Worm (Caenorhabditis elegans) whole organism, L4 larva: ENCODE data around the gene srx-13.

ENCODE experiments used
- F10B5.3 ChIP-seq: sonication (generic microtip); optimal IDR thresholded peaks from 2 replicates; lab custom pipeline; 2016; ENCODE audit warnings: mild to moderate bottlenecking, missing genetic modification characterization, missing compliant biosample characterization
- F37D6.2 ChIP-seq: sonication (generic microtip); optimal IDR thresholded peaks from 2 replicates; lab custom pipeline; 2016; ENCODE audit warnings: mild to moderate bottlenecking, missing genetic modification characterization, missing compliant biosample characterization
- F49E8.2 ChIP-seq: sonication (generic microtip); optimal IDR thresholded peaks from 2 replicates; lab custom pipeline; 2016; ENCODE audit warnings: missing compliant biosample characterization, mild to moderate bottlenecking, missing genetic modification characterization, borderline replicate concordance
- R02D3.7 ChIP-seq: fragments of 150-350 bp; sonication (generic microtip); optimal IDR thresholded peaks from 3 replicates; lab custom pipeline; 2014; ENCODE audit warnings: missing biosample characterization, missing genetic modification characterization
- T26A8.4 ChIP-seq: fragments of 200-800 bp; sonication (Bioruptor generic); IDR thresholded peaks from 2 replicates; pipeline ENCODE4 v1.3.6; 2022; ENCODE audit warnings: missing genetic modification characterization, missing compliant biosample characterization
- Y105C5A.15 ChIP-seq: fragments of 200-800 bp; sonication (Bioruptor generic); IDR thresholded peaks from 2 replicates; pipeline ENCODE4 v1.3.6; 2022; ENCODE audit warnings: missing genetic modification characterization, missing compliant biosample characterization
- Y75B8A.6 ChIP-seq: fragments of 200-800 bp; sonication (Bioruptor generic); IDR thresholded peaks from 2 replicates; pipeline ENCODE4 v1.3.6; 2022; ENCODE audit warnings: missing genetic modification reagents, missing genetic modification characterization, missing compliant biosample characterization
- ZK337.2 ChIP-seq: fragments of 200-800 bp; sonication (Bioruptor generic); IDR thresholded peaks from 2 replicates; pipeline ENCODE4 v1.3.6; 2022; ENCODE audit warnings: missing genetic modification reagents, missing genetic modification characterization, missing compliant biosample characterization
- aha-1 ChIP-seq: fragments of 150-350 bp; peaks from one replicate; lab custom pipeline; 2014; ENCODE audit warnings: missing biosample characterization, missing genetic modification characterization
- ama-1 ChIP-seq: fragments of 150-350 bp; optimal IDR thresholded peaks from 2 replicates; lab custom pipeline; 2014; ENCODE audit warnings: inconsistent platforms, mixed read lengths
- ceh-20 ChIP-seq: fragments of 200-800 bp; sonication (Bioruptor generic); IDR thresholded peaks from 2 replicates; pipeline ENCODE4 v1.3.6; 2022; ENCODE audit warnings: missing genetic modification reagents, missing genetic modification characterization, missing compliant biosample characterization
- ces-1 ChIP-seq: fragments of 150-350 bp; sonication (generic microtip); optimal IDR thresholded peaks from 4 replicates; lab custom pipeline; 2014; ENCODE audit warnings: missing biosample characterization, missing genetic modification reagents, missing genetic modification characterization
- cey-2 ChIP-seq: sonication (generic microtip); optimal IDR thresholded peaks from 3 replicates; lab custom pipeline; 2017; ENCODE audit warnings: missing genetic modification characterization, mild to moderate bottlenecking, missing compliant biosample characterization, antibody characterized with exemption, borderline replicate concordance; ENCODE audit not compliant: insufficient read depth
- ctbp-1 ChIP-seq: fragments of 200-800 bp; sonication (Bioruptor generic); IDR thresholded peaks from 2 replicates; pipeline ENCODE4 v1.3.6; 2022; ENCODE audit warnings: missing genetic modification reagents, missing genetic modification characterization, missing compliant biosample characterization
- duxl-1 ChIP-seq: sonication (generic microtip); optimal IDR thresholded peaks from 2 replicates; lab custom pipeline; 2016; ENCODE audit warnings: mild to moderate bottlenecking, missing genetic modification characterization, moderate library complexity, missing compliant biosample characterization; ENCODE audit not compliant: poor library complexity
- dve-1 ChIP-seq: sonication (generic microtip); optimal IDR thresholded peaks from 2 replicates; lab custom pipeline; 2017; ENCODE audit warnings: antibody characterized with exemption, mild to moderate bottlenecking, missing genetic modification characterization, missing compliant biosample characterization; ENCODE audit not compliant: insufficient read depth
- egl-43 ChIP-seq: fragments of 200-800 bp; sonication (Bioruptor generic); IDR thresholded peaks from 2 replicates; pipeline ENCODE4 v1.3.6; 2022; ENCODE audit warnings: missing genetic modification reagents, missing genetic modification characterization, missing compliant biosample characterization
- gei-8 ChIP-seq: fragments of 200-800 bp; sonication (Bioruptor generic); optimal IDR thresholded peaks from 2 replicates; lab custom pipeline; 2018; ENCODE audit warnings: mild to moderate bottlenecking, missing genetic modification characterization, missing compliant biosample characterization
- hlh-11 ChIP-seq: fragments of 200-800 bp; sonication (Bioruptor generic); optimal IDR thresholded peaks from 2 replicates; lab custom pipeline; 2018; ENCODE audit warnings: mild to moderate bottlenecking, missing genetic modification characterization, missing compliant biosample characterization
- hlh-30 ChIP-seq: sonication (generic microtip); optimal IDR thresholded peaks from 2 replicates; lab custom pipeline; 2017; ENCODE audit warnings: antibody characterized with exemption, mild to moderate bottlenecking, missing genetic modification characterization, missing compliant biosample characterization; ENCODE audit not compliant: insufficient read depth
- lim-7 ChIP-seq: fragments of 200-800 bp; sonication (Bioruptor generic); IDR thresholded peaks from 2 replicates; pipeline ENCODE4 v1.3.6; 2022; ENCODE audit warnings: missing genetic modification characterization, missing compliant biosample characterization
- lin-1 ChIP-seq: fragments of 200-800 bp; sonication (Bioruptor generic); IDR thresholded peaks from 2 replicates; pipeline ENCODE4 v1.3.6; 2022; ENCODE audit warnings: missing genetic modification reagents, missing genetic modification characterization, missing compliant biosample characterization
- lin-29 ChIP-seq: fragments of 200-800 bp; sonication (Bioruptor generic); IDR thresholded peaks from 2 replicates; pipeline ENCODE4 v1.3.6; 2022; ENCODE audit warnings: missing genetic modification reagents, missing genetic modification characterization, missing compliant biosample characterization
- madf-9 ChIP-seq: fragments of 200-800 bp; sonication (Bioruptor generic); conservative IDR thresholded peaks from 2 replicates; pipeline ENCODE4 v1.3.6; 2022; ENCODE audit warnings: missing genetic modification reagents, missing genetic modification characterization, missing compliant biosample characterization
- mxl-3 ChIP-seq: fragments of 200-800 bp; sonication (Bioruptor generic); optimal IDR thresholded peaks from 2 replicates; lab custom pipeline; 2018; ENCODE audit warnings: mild to moderate bottlenecking, missing genetic modification characterization, missing compliant biosample characterization
- nhr-102 ChIP-seq: sonication (generic microtip); optimal IDR thresholded peaks from 2 replicates; lab custom pipeline; 2016; ENCODE audit warnings: mild to moderate bottlenecking, missing genetic modification characterization, moderate library complexity, missing compliant biosample characterization
- nhr-11 ChIP-seq: fragments of 150-350 bp; optimal IDR thresholded peaks from 2 replicates; lab custom pipeline; 2014; ENCODE audit warnings: missing biosample characterization, missing genetic modification characterization
- nhr-237 ChIP-seq: sonication (generic microtip); optimal IDR thresholded peaks from 2 replicates; lab custom pipeline; 2017; ENCODE audit warnings: missing biosample characterization, missing genetic modification characterization
- nhr-42 ChIP-seq: fragments of 200-800 bp; sonication (Bioruptor generic); IDR thresholded peaks from 2 replicates; pipeline ENCODE4 v1.3.6; 2022; ENCODE audit warnings: missing genetic modification characterization, missing compliant biosample characterization
- nhr-76 ChIP-seq: fragments of 150-350 bp; optimal IDR thresholded peaks from 2 replicates; lab custom pipeline; 2014; ENCODE audit warnings: missing biosample characterization, missing genetic modification characterization
- php-3 ChIP-seq: fragments of 200-800 bp; sonication (Bioruptor generic); IDR thresholded peaks from 2 replicates; pipeline ENCODE4 v1.3.6; 2022; ENCODE audit warnings: missing genetic modification reagents, missing genetic modification characterization, missing compliant biosample characterization
- pqm-1 ChIP-seq: sonication (generic microtip); optimal IDR thresholded peaks from 2 replicates; lab custom pipeline; 2017; ENCODE audit warnings: missing biosample characterization, missing genetic modification characterization
- sdz-12 ChIP-seq: fragments of 200-800 bp; sonication (Bioruptor generic); optimal IDR thresholded peaks from 2 replicates; lab custom pipeline; 2018; ENCODE audit warnings: mild to moderate bottlenecking, missing genetic modification characterization, missing compliant biosample characterization
- set-16 ChIP-seq: fragments of 200-800 bp; sonication (Bioruptor generic); IDR thresholded peaks from 2 replicates; pipeline ENCODE4 v1.3.6; 2022; ENCODE audit warnings: missing genetic modification reagents, missing genetic modification characterization, missing compliant biosample characterization
- skn-1 ChIP-seq: fragments of 150-350 bp; optimal IDR thresholded peaks from 2 replicates; lab custom pipeline; 2014; ENCODE audit warnings: missing biosample characterization, missing genetic modification characterization
- snpc-4 ChIP-seq: fragments of 150-350 bp; optimal IDR thresholded peaks from 2 replicates; lab custom pipeline; 2014; ENCODE audit warnings: missing biosample characterization, missing genetic modification characterization
- tag-97 ChIP-seq: fragments of 200-800 bp; sonication (Bioruptor generic); IDR thresholded peaks from 2 replicates; pipeline ENCODE4 v1.3.6; 2022; ENCODE audit warnings: missing genetic modification characterization, missing compliant biosample characterization
- tra-1 ChIP-seq: fragments of 200-800 bp; sonication (Bioruptor generic); IDR thresholded peaks from 2 replicates; pipeline ENCODE4 v1.3.6; 2022; ENCODE audit warnings: missing genetic modification reagents, missing genetic modification characterization, missing compliant biosample characterization
- unc-130 ChIP-seq: sonication (generic microtip); optimal IDR thresholded peaks from 2 replicates; lab custom pipeline; 2016; ENCODE audit warnings: missing genetic modification reagents, missing genetic modification characterization, missing compliant biosample characterization
- unc-62 ChIP-seq, 3 experiments: fragments of 150-350 bp in 1 of 3; sonication (generic microtip); optimal IDR thresholded peaks in 2 of 3; peaks in 1 of 3; 1 replicate in 1 of 3; 2 replicates in 2 of 3; lab custom pipeline; 2014 to 2017; ENCODE audit warnings: missing biosample characterization in 3 of 3, missing genetic modification characterization in 3 of 3, missing genetic modification reagents in 3 of 3, missing genotype in 1 of 3
- zfp-2 ChIP-seq: sonication (generic microtip); optimal IDR thresholded peaks from 2 replicates; lab custom pipeline; 2016; ENCODE audit warnings: mild to moderate bottlenecking, missing genetic modification characterization, missing compliant biosample characterization
- zfp-3 ChIP-seq: fragments of 200-800 bp; sonication (Bioruptor generic); conservative IDR thresholded peaks from 2 replicates; pipeline ENCODE4 v1.3.6; 2022; ENCODE audit warnings: missing genetic modification reagents, missing genetic modification characterization, missing compliant biosample characterization
- zip-2 ChIP-seq: fragments of 150-350 bp; optimal IDR thresholded peaks from 2 replicates; lab custom pipeline; 2014; ENCODE audit warnings: missing biosample characterization, missing genetic modification characterization
- ztf-11 ChIP-seq: fragments of 150-350 bp; optimal IDR thresholded peaks from 2 replicates; lab custom pipeline; 2014; ENCODE audit warnings: missing biosample characterization, missing genetic modification characterization

The srx-13 gene

DNA sequence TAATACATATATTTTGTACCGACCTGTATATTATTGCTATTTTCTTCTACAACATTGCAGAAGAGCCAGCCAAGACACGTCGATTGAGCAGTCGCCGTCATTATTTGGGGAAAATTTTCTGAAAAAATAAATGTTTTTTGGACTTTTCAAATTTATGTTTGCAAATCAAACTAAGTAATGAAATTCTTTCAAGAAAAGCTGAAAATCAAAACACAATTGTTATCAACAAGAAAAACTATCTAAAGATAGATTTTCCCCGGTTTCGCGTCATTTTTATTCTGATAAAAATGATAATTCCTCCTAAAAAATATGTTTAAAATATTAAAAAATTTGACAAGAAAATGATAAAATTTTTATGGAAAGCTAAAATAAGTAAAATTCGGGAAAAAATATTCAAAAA is 39.5 kb upstream of the srx-13 start, which contains the start of gene C50A2.3:
Gene C50A2.3 (minus strand): TSS at position 101 of the 400 bp plus-strand sequence.
- no peak for TF ChIP-seq gei-8 (GFP tag; lab: Kevin White, UChicago)
- TF ChIP-seq hlh-11 (tag; lab: Kevin White, UChicago), result no peak
- TF ChIP-seq tra-1 (GFP tag; lab: Robert Waterston, UW), result no peak
- no peak for TF ChIP-seq lin-29 (GFP tag; lab: Robert Waterston, UW)
- TF ChIP-seq ZK337.2 (GFP tag; lab: Robert Waterston, UW), result no peak
- no peak for TF ChIP-seq zfp-2 (tag; lab: Kevin White, UChicago)
- no peak for TF ChIP-seq duxl-1 (tag; lab: Kevin White, UChicago)
- no peak for TF ChIP-seq nhr-42
- no peak for TF ChIP-seq cey-2 (tag; lab: Kevin White, UChicago)
- no peak for TF ChIP-seq nhr-102 (tag; lab: Kevin White, UChicago)
- TF ChIP-seq nhr-76, result no peak
- no peak for TF ChIP-seq skn-1 (tag; lab: Kevin White, UChicago)
- no peak for TF ChIP-seq lin-1 (GFP tag; lab: Robert Waterston, UW)
- TF ChIP-seq dve-1 (tag; lab: Kevin White, UChicago), result no peak
- TF ChIP-seq ctbp-1 (GFP tag; lab: Robert Waterston, UW), result no peak
- TF ChIP-seq R02D3.7, result no peak
- TF ChIP-seq, all 104 proteins: peak for 0

DNA sequence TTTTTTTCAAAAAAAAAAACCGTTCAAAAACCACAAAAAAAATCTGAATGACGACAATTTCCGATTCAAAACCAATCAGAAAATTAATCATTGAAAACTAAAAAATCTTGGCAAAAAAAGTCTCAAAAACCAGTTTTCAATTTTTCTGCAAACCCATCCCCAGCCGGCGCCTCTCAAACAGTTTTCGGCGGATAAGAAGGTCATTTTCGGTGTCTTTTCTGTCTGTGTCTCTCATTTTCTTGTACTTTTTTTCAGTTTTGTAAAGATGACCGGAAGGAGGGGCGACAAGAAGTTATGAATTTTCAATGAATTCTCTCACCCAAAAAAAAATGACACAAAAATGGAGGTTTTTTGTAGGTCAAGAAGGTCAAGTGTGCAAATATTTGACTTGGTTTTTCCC is 36.7 kb upstream of the srx-13 start:
- no peak for TF ChIP-seq ces-1 (GFP tag; lab: Kevin White, UChicago)
- TF ChIP-seq tra-1 (GFP tag; lab: Robert Waterston, UW), result 0 out of 2 replicates have a peak, but pooled peaks have one; percentile 20

DNA sequence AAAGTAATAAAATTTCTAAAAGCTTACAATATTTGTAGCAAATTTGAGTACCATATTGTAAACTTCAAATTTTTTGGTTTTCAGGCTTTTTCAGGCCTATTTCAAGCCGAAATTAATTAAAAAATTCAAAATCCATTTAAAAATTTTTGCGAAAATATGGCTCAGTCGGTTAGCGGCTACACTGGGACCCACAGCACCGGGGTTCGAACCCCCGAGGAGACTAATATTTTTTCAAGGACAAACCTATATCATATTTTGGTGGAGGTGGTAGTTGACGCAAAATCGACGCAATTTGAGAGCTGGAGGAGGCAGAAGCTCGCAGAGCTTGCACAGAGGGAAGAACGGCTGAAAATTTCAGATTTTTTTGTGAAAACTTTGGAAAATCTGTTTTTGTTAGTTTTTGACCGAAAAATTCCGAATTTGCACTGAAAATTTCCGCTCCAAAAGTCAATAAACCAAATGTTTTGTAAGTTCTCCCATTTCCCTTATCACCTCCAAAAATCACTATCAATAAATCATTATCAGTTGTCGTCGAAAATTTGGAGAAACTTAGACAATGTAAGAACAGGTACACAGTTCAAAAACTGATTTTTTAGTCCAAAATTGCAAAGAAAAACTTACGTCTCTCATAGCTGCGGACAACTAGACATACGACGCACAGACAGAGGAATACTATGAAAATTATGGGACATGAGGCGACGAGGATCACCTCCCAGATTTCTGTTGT is 30.1 kb upstream of the srx-13 start:
- TF ChIP-seq ztf-11, result no peak
- no peak for TF ChIP-seq snpc-4 (tag; lab: Kevin White, UChicago)
- no peak for TF ChIP-seq tag-97 (GFP tag; lab: Robert Waterston, UW)
- TF ChIP-seq nhr-11 (tag; lab: Kevin White, UChicago), result no peak
- TF ChIP-seq sdz-12 (GFP tag; lab: Kevin White, UChicago), result no peak
- TF ChIP-seq ces-1 (GFP tag; lab: Kevin White, UChicago), result no peak
- no peak for TF ChIP-seq F10B5.3
- no peak for TF ChIP-seq hlh-30
- no peak for TF ChIP-seq F37D6.2
- no peak for TF ChIP-seq aha-1
- no peak for TF ChIP-seq ctbp-1 (GFP tag; lab: Robert Waterston, UW)
- no peak for TF ChIP-seq zip-2
- TF ChIP-seq ama-1 (lab: Kevin White, UChicago), result no peak
- no peak for TF ChIP-seq zfp-3 (GFP tag; lab: Robert Waterston, UW)
- TF ChIP-seq nhr-237, result no peak
- TF ChIP-seq set-16, result no peak
- no peak for TF ChIP-seq unc-130 (GFP tag; lab: Kevin White, UChicago)
- TF ChIP-seq madf-9 (GFP tag; lab: Robert Waterston, UW), result no peak
- TF ChIP-seq F49E8.2, result no peak
- no peak for TF ChIP-seq egl-43 (GFP tag; lab: Robert Waterston, UW)
- TF ChIP-seq dve-1 (tag; lab: Kevin White, UChicago), result no peak
- peak; percentile 64 for TF ChIP-seq pqm-1 (tag; lab: Kevin White, UChicago)
- no peak for TF ChIP-seq gei-8 (GFP tag; lab: Kevin White, UChicago)
- TF ChIP-seq skn-1 (tag; lab: Kevin White, UChicago), result no peak
- TF ChIP-seq unc-62 (GFP tag; optimal IDR thresholded peaks at IDR 0.05 in 1 of 2; lab: Kevin White, UChicago), result peak in 1 of 2 experiments; percentile 78
- no peak for TF ChIP-seq unc-62 (tag; optimal IDR thresholded peaks at IDR 0.05; lab: Kevin White, UChicago)
- TF ChIP-seq lim-7, result 0 out of 2 replicates have a peak, but pooled peaks have one; percentile 23
- no peak for TF ChIP-seq Y75B8A.6 (GFP tag; lab: Robert Waterston, UW)
- TF ChIP-seq T26A8.4, result no peak
- TF ChIP-seq hlh-11 (tag; lab: Kevin White, UChicago), result peak; percentile 25
- no peak for TF ChIP-seq mxl-3 (GFP tag; lab: Kevin White, UChicago)
- peak; percentile 51; the same call in 1 of the 2 replicates for TF ChIP-seq php-3 (GFP tag; lab: Robert Waterston, UW)
- TF ChIP-seq lin-1 (GFP tag; lab: Robert Waterston, UW), result 0 out of 2 replicates have a peak, but pooled peaks have one; percentile 11
- peak; percentile 73 for TF ChIP-seq ceh-20 (GFP tag; lab: Robert Waterston, UW)
- no peak for TF ChIP-seq Y105C5A.15 (GFP tag; lab: Robert Waterston, UW)
